Worm (Caenorhabditis elegans): ENCODE results near the gene F28E10.1.

ce11 chrIV:4599352-4600004 lies 30.8 kb downstream of the F28E10.1 start, which contains the start of gene F19C7.2:
- TF ChIP-seq F52B5.7 (tag; optimal IDR thresholded peaks at IDR 0.05) (no peak), unc-62 (GFP tag; optimal IDR thresholded peaks at IDR 0.05) (no peak), ztf-26 (tag; optimal IDR thresholded peaks at IDR 0.05) (no peak), F10E7.11 (tag; optimal IDR thresholded peaks at IDR 0.05) (no peak), snpc-1.1 (tag; optimal IDR thresholded peaks at IDR 0.05; ENCODE audit: insufficient read depth) (no peak), B0019.2 (GFP tag; conservative IDR thresholded peaks at IDR 0.05) (no peak), snpc-3.4 (tag; optimal IDR thresholded peaks at IDR 0.05) (no peak), ceh-58 (GFP tag; IDR thresholded peaks at IDR 0.05) (no peak), egl-44 (GFP tag; IDR thresholded peaks at IDR 0.05) (no peak), B0336.3 (GFP tag; IDR thresholded peaks at IDR 0.05) (no peak), cebp-1 (GFP tag; IDR thresholded peaks at IDR 0.05) (no peak), cebp-1 (tag; optimal IDR thresholded peaks at IDR 0.05) (no peak), rpc-1 (optimal IDR thresholded peaks at IDR 0.05) (no peak), rpc-1 (tag; optimal IDR thresholded peaks at IDR 0.05) (no peak), F55B11.4 (tag; optimal IDR thresholded peaks at IDR 0.05; ENCODE audit: borderline replicate concordance, insufficient read depth) (no peak)

Measured in whole organism, young adult.